Worm (Caenorhabditis elegans): Measurements from ENCODE around the gene F55H2.5.

DNA sequence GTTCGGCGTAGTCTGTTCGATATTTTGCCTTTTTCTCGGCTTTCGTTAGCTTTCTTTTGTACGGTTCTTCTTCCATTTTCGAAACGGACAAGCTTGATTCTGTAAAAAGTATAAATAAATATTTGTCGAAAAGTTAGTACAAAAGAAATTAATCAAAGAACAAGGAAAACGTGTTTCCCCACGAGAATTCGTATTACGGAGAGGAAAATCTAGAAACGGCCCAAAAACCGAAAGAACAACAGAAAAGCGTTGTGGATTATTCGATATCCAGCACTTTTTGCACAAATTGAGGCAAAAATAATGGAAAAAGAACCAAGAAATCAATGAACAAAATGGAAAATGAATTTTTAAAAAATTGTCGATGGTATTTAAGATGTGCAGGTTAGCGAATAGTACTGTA lies 31.0 kb downstream of the F55H2.5 start, which contains the start of gene mut-7:
- no peak for TF ChIP-seq ceh-48 (tag; optimal IDR thresholded peaks at IDR 0.05)
- TF ChIP-seq ttx-3 (tag; optimal IDR thresholded peaks at IDR 0.05) = no peak
- TF ChIP-seq nhr-11 (tag; optimal IDR thresholded peaks at IDR 0.05) = no peak
- TF ChIP-seq pha-4 (tag; optimal IDR thresholded peaks at IDR 0.05) = no peak
